Fruit fly (Drosophila melanogaster): Measurements from ENCODE around the gene dmGlut.

Gene dmGlut

dm6 chr2L:12002922-12003791 is 24.1 kb upstream of the dmGlut start (continued):
- peak; percentile 68 for TF ChIP-seq net (GFP tag; optimal IDR thresholded peaks at IDR 0.05)
- TF ChIP-seq CG8319 (GFP tag; optimal IDR thresholded peaks at IDR 0.05) = no peak
- TF ChIP-seq svp (GFP tag) = peak; percentile 88
- peak; percentile 30 for TF ChIP-seq CG7368 (GFP tag; optimal IDR thresholded peaks at IDR 0.05)
- peak; percentile 32 for TF ChIP-seq CG16779 (tag; optimal IDR thresholded peaks at IDR 0.05)

- TF ChIP-seq pdm3 (GFP tag; optimal IDR thresholded peaks at IDR 0.05) = no peak
- no peak for TF ChIP-seq Lpt (GFP tag; optimal IDR thresholded peaks at IDR 0.05)
- peak; percentile 77 for TF ChIP-seq dsx (GFP tag; optimal IDR thresholded peaks at IDR 0.05; ENCODE audit: poor library complexity, severe bottlenecking)
- peak; percentile 64 for TF ChIP-seq svp (GFP tag)
Measured at dm6 chr2L:12003792-12004210, 23.4 kb upstream of the dmGlut start.

dm6 chr2L:12004211-12004979 is 22.8 kb upstream of the dmGlut start:
- TF ChIP-seq acj6 (GFP tag; optimal IDR thresholded peaks at IDR 0.05) (peak; percentile 3), Gug (GFP tag; IDR thresholded peaks at IDR 0.05) (no peak), cyc (GFP tag; optimal IDR thresholded peaks at IDR 0.05) (no peak), Sox14 (GFP tag; optimal IDR thresholded peaks at IDR 0.05) (no peak), fkh (GFP tag; optimal IDR thresholded peaks at IDR 0.05) (peak; percentile 99), dsx (GFP tag; optimal IDR thresholded peaks at IDR 0.05; ENCODE audit: poor library complexity, severe bottlenecking) (peak; percentile 57), net (GFP tag; optimal IDR thresholded peaks at IDR 0.05) (peak; percentile 18), CG34406 (GFP tag; optimal IDR thresholded peaks at IDR 0.05) (no peak), dac (GFP tag; optimal IDR thresholded peaks at IDR 0.05) (no peak), Hr4 (GFP tag; optimal IDR thresholded peaks at IDR 0.05) (no peak), pdm3 (GFP tag; optimal IDR thresholded peaks at IDR 0.05) (peak; percentile 22), Sox15 (GFP tag; optimal IDR thresholded peaks at IDR 0.05) (no peak), OdsH (GFP tag; optimal IDR thresholded peaks at IDR 0.05) (no peak), Sox102F (GFP tag; optimal IDR thresholded peaks at IDR 0.05) (no peak), CG7368 (GFP tag; optimal IDR thresholded peaks at IDR 0.05) (no peak), CG6792 (GFP tag; optimal IDR thresholded peaks at IDR 0.05) (peak; percentile 17), CG10631 (GFP tag; optimal IDR thresholded peaks at IDR 0.05) (peak; percentile 48), Hr39 (GFP tag; optimal IDR thresholded peaks at IDR 0.05) (no peak), Eip75B (GFP tag; optimal IDR thresholded peaks at IDR 0.05) (peak; percentile 15), lz (GFP tag; optimal IDR thresholded peaks at IDR 0.05) (no peak), achi (GFP tag; optimal IDR thresholded peaks at IDR 0.05) (no peak), CG9139 (GFP tag; optimal IDR thresholded peaks at IDR 0.05) (no peak), CG10669 (GFP tag; optimal IDR thresholded peaks at IDR 0.05) (peak; percentile 9), CG31627 (GFP tag; optimal IDR thresholded peaks at IDR 0.05) (no peak), vri (GFP tag; optimal IDR thresholded peaks at IDR 0.05) (no peak), CG3032 (tag; optimal IDR thresholded peaks at IDR 0.05) (no peak), CG3919 (GFP tag; optimal IDR thresholded peaks at IDR 0.05) (no peak), CG6808 (GFP tag; optimal IDR thresholded peaks at IDR 0.05) (peak; percentile 32), CG8319 (GFP tag; optimal IDR thresholded peaks at IDR 0.05) (no peak), CG16779 (tag; optimal IDR thresholded peaks at IDR 0.05) (no peak), fd59A (GFP tag; optimal IDR thresholded peaks at IDR 0.05) (peak; percentile 38), CG6854 (GFP tag; optimal IDR thresholded peaks at IDR 0.05) (no peak), topi (GFP tag; optimal IDR thresholded peaks at IDR 0.05) (no peak), Ets96B (tag; optimal IDR thresholded peaks at IDR 0.05) (no peak), Met (GFP tag; optimal IDR thresholded peaks at IDR 0.05) (no peak), svp (GFP tag) (peak; percentile 22), Blimp-1 (GFP tag; optimal IDR thresholded peaks at IDR 0.05) (no peak), Lpt (GFP tag; optimal IDR thresholded peaks at IDR 0.05) (peak; percentile 1), esn (GFP tag; optimal IDR thresholded peaks at IDR 0.05) (no peak), CG8632 (GFP tag; optimal IDR thresholded peaks at IDR 0.05) (no peak), eg (GFP tag; IDR thresholded peaks at IDR 0.05) (no peak), CG32006 (GFP tag; optimal IDR thresholded peaks at IDR 0.05) (peak; percentile 13), Eip93F (GFP tag; optimal IDR thresholded peaks at IDR 0.05) (no peak)
